Worm (Caenorhabditis elegans) whole organism, L3 larva: ENCODE measurements around the gene T16G12.8.

Experiments used
- R02D3.7 ChIP-seq: fragments of 150-350 bp; optimal IDR thresholded peaks from 2 replicates; lab custom pipeline; 2014; ENCODE audit warnings: missing biosample characterization, missing genetic modification characterization
- ZK546.5 ChIP-seq: sonication (generic microtip); optimal IDR thresholded peaks from 2 replicates; lab custom pipeline; 2017; ENCODE audit warnings: missing biosample characterization, missing genetic modification characterization
- aly-2 ChIP-seq: fragments of 150-350 bp; optimal IDR thresholded peaks from 2 replicates; lab custom pipeline; 2014; ENCODE audit warnings: missing biosample characterization, missing genetic modification characterization
- ceh-16 ChIP-seq: sonication (generic microtip); optimal IDR thresholded peaks from 2 replicates; lab custom pipeline; 2017; ENCODE audit warnings: missing biosample characterization, missing genetic modification characterization
- ceh-28 ChIP-seq: fragments of 150-350 bp; optimal IDR thresholded peaks from 2 replicates; lab custom pipeline; 2014; ENCODE audit warnings: missing biosample characterization, missing genetic modification reagents, missing genetic modification characterization
- ceh-82 ChIP-seq: fragments of 150-350 bp; optimal IDR thresholded peaks from 2 replicates; lab custom pipeline; 2014; ENCODE audit warnings: missing biosample characterization, missing genetic modification characterization
- ceh-9 ChIP-seq: sonication (generic microtip); optimal IDR thresholded peaks from 2 replicates; lab custom pipeline; 2018; ENCODE audit warnings: missing biosample characterization, missing genetic modification characterization
- daf-12 ChIP-seq: fragments of 150-350 bp; optimal IDR thresholded peaks from 2 replicates; lab custom pipeline; 2014; ENCODE audit warnings: missing biosample characterization, missing genetic modification reagents, missing genetic modification characterization
- egl-27 ChIP-seq: sonication (generic microtip); optimal IDR thresholded peaks from 4 replicates; lab custom pipeline; 2017; ENCODE audit warnings: missing biosample characterization, missing genetic modification reagents, missing genetic modification characterization
- egl-5 ChIP-seq: fragments of 150-350 bp; optimal IDR thresholded peaks from 2 replicates; lab custom pipeline; 2017; ENCODE audit warnings: missing biosample characterization, missing genetic modification reagents, missing genetic modification characterization, inconsistent platforms
- elt-1 ChIP-seq: fragments of 150-350 bp; optimal IDR thresholded peaks from 2 replicates; lab custom pipeline; 2014; ENCODE audit warnings: missing biosample characterization, missing genetic modification characterization
- elt-2 ChIP-seq: sonication (generic microtip); optimal IDR thresholded peaks from 2 replicates; lab custom pipeline; 2016; ENCODE audit warnings: missing genetic modification reagents, mild to moderate bottlenecking, missing genetic modification characterization, missing compliant biosample characterization
- elt-3 ChIP-seq, 3 experiments: fragments of 150-350 bp in 1 of 3; sonication (generic microtip) in 2 of 3; optimal IDR thresholded peaks; 2 replicates in 2 of 3; 4 replicates in 1 of 3; lab custom pipeline; 2014 to 2017; ENCODE audit warnings: missing biosample characterization in 3 of 3, missing genetic modification characterization in 3 of 3
- eor-1 ChIP-seq, 2 experiments: fragments of 150-350 bp; optimal IDR thresholded peaks; 2 replicates each; lab custom pipeline; 2014 to 2018; ENCODE audit warnings: missing biosample characterization in 2 of 2, missing genetic modification characterization in 2 of 2
- fkh-10 ChIP-seq: sonication (generic microtip); optimal IDR thresholded peaks from 2 replicates; lab custom pipeline; 2017; ENCODE audit warnings: missing biosample characterization, missing genetic modification reagents, missing genetic modification characterization
- fos-1 ChIP-seq: fragments of 150-350 bp; optimal IDR thresholded peaks from 2 replicates; lab custom pipeline; 2014; ENCODE audit warnings: missing biosample characterization, missing genetic modification characterization
- hmg-11 ChIP-seq: sonication (generic microtip); optimal IDR thresholded peaks from 2 replicates; lab custom pipeline; 2016; ENCODE audit warnings: missing genetic modification characterization, missing compliant biosample characterization
- jun-1 ChIP-seq: fragments of 150-350 bp; optimal IDR thresholded peaks from 2 replicates; lab custom pipeline; 2014; ENCODE audit warnings: missing biosample characterization, missing genetic modification reagents, missing genetic modification characterization
- lin-15B ChIP-seq: fragments of 150-350 bp; optimal IDR thresholded peaks from 2 replicates; lab custom pipeline; 2014; ENCODE audit warnings: missing biosample characterization, missing genetic modification characterization
- lin-39 ChIP-seq: fragments of 150-350 bp; optimal IDR thresholded peaks from 2 replicates; lab custom pipeline; 2018; ENCODE audit warnings: missing biosample characterization, missing genetic modification reagents, missing genetic modification characterization
- lsy-12 ChIP-seq: sonication (generic microtip); optimal IDR thresholded peaks from 2 replicates; lab custom pipeline; 2016; ENCODE audit warnings: mild to moderate bottlenecking, missing genetic modification characterization, missing compliant biosample characterization
- mml-1 ChIP-seq: fragments of 150-350 bp; sonication (generic microtip); optimal IDR thresholded peaks from 3 replicates; lab custom pipeline; 2014; ENCODE audit warnings: missing biosample characterization, missing genetic modification characterization
- nfya-1 ChIP-seq: sonication (generic microtip); optimal IDR thresholded peaks from 2 replicates; lab custom pipeline; 2017; ENCODE audit warnings: missing genetic modification characterization, mild to moderate bottlenecking, missing compliant biosample characterization, antibody characterized with exemption, moderate library complexity; ENCODE audit not compliant: insufficient read depth
- nhr-11 ChIP-seq: fragments of 150-350 bp; optimal IDR thresholded peaks from 2 replicates; lab custom pipeline; 2014; ENCODE audit warnings: missing biosample characterization, missing genetic modification characterization
- nhr-12 ChIP-seq: fragments of 150-350 bp; optimal IDR thresholded peaks from 2 replicates; lab custom pipeline; 2014; ENCODE audit warnings: missing biosample characterization, missing genetic modification characterization
- nhr-237 ChIP-seq: fragments of 150-350 bp; optimal IDR thresholded peaks from 2 replicates; lab custom pipeline; 2014; ENCODE audit warnings: missing biosample characterization, missing genetic modification characterization
- nhr-25 ChIP-seq: sonication (generic microtip); optimal IDR thresholded peaks from 2 replicates; lab custom pipeline; 2017; ENCODE audit warnings: missing biosample characterization, missing genetic modification characterization
- nhr-43 ChIP-seq: sonication (generic microtip); optimal IDR thresholded peaks from 2 replicates; lab custom pipeline; 2016; ENCODE audit warnings: mild to moderate bottlenecking, missing genetic modification characterization, missing compliant biosample characterization; ENCODE audit not compliant: poor library complexity, severe bottlenecking
- nhr-67 ChIP-seq: fragments of 150-350 bp; optimal IDR thresholded peaks from 2 replicates; lab custom pipeline; 2014; ENCODE audit warnings: missing biosample characterization, missing genetic modification characterization
- nhr-77 ChIP-seq: fragments of 150-350 bp; optimal IDR thresholded peaks from 2 replicates; lab custom pipeline; 2014; ENCODE audit warnings: missing biosample characterization, missing genetic modification characterization
- pha-4 ChIP-seq: fragments of 150-350 bp; optimal IDR thresholded peaks from 2 replicates; lab custom pipeline; 2014; ENCODE audit warnings: missing biosample characterization, missing genetic modification reagents, missing genetic modification characterization
- skn-1 ChIP-seq: fragments of 150-350 bp; optimal IDR thresholded peaks from 2 replicates; lab custom pipeline; 2014; ENCODE audit warnings: missing biosample characterization, missing genetic modification characterization
- snpc-4 ChIP-seq: fragments of 150-350 bp; optimal IDR thresholded peaks from 2 replicates; lab custom pipeline; 2014; ENCODE audit warnings: missing biosample characterization, missing genetic modification characterization
- unc-39 ChIP-seq: sonication (generic microtip); optimal IDR thresholded peaks from 4 replicates; lab custom pipeline; 2017; ENCODE audit warnings: missing biosample characterization, missing genetic modification characterization
- unc-62 ChIP-seq: fragments of 150-350 bp; sonication (generic microtip); optimal IDR thresholded peaks from 4 replicates; lab custom pipeline; 2014; ENCODE audit warnings: missing biosample characterization, missing genetic modification reagents, missing genetic modification characterization
- ztf-11 ChIP-seq: fragments of 150-350 bp; optimal IDR thresholded peaks from 2 replicates; lab custom pipeline; 2014; ENCODE audit warnings: missing biosample characterization, missing genetic modification characterization

Gene T16G12.8

ce11 chrIII:10059002-10059401 lies at the start of gene T16G12.8:
Gene T16G12.8, plus strand, starts transcription at chrIII:10059302.
- TF ChIP-seq aly-2 (tag; lab: Kevin White, UChicago): no peak
- TF ChIP-seq lsy-12 (tag; lab: Kevin White, UChicago): no peak
- TF ChIP-seq ceh-16 (tag; lab: Kevin White, UChicago): no peak
- no peak for TF ChIP-seq fkh-10 (GFP tag; lab: Kevin White, UChicago)
- TF ChIP-seq nhr-77 (tag; lab: Kevin White, UChicago): no peak
- no peak for TF ChIP-seq nhr-237 (tag; lab: Kevin White, UChicago)
- TF ChIP-seq ceh-9 (tag; lab: Kevin White, UChicago): no peak
- no peak for TF ChIP-seq ceh-82
- no peak for TF ChIP-seq elt-1
- TF ChIP-seq nhr-25 (tag; lab: Kevin White, UChicago): no peak
- TF ChIP-seq ZK546.5 (tag; lab: Kevin White, UChicago): no peak

ce11 chrIII:10010117-10010516 lies 49.0 kb upstream of the T16G12.8 start, which contains the start of gene fbxa-155:
Gene fbxa-155, minus strand, starts transcription at chrIII:10010217.
- TF ChIP-seq aly-2 (tag; lab: Kevin White, UChicago) (no peak), ceh-16 (tag; lab: Kevin White, UChicago) (no peak), mml-1 (tag; lab: Kevin White, UChicago) (no peak), daf-12 (tag; lab: Kevin White, UChicago) (no peak), ceh-28 (no peak), elt-2 (tag; lab: Kevin White, UChicago) (no peak), egl-5 (tag; lab: Kevin White, UChicago) (no peak), pha-4 (tag; lab: Kevin White, UChicago) (no peak), fkh-10 (GFP tag; lab: Kevin White, UChicago) (no peak), nhr-67 (tag; lab: Kevin White, UChicago) (no peak)
- TF ChIP-seq, all 47 proteins: peak for 0

- TF ChIP-seq ztf-11 (tag; lab: Kevin White, UChicago) (no peak), unc-62 (no peak), egl-27 (no peak), lin-39 (no peak), lsy-12 (tag; lab: Kevin White, UChicago) (no peak), pha-4 (tag; lab: Kevin White, UChicago) (no peak), jun-1 (tag; lab: Kevin White, UChicago) (no peak), nhr-11 (tag; lab: Kevin White, UChicago) (no peak), ceh-16 (tag; lab: Kevin White, UChicago) (no peak), nhr-237 (tag; lab: Kevin White, UChicago) (no peak), aly-2 (tag; lab: Kevin White, UChicago) (no peak), fos-1 (tag; lab: Kevin White, UChicago) (no peak), nhr-67 (tag; lab: Kevin White, UChicago) (no peak), elt-3 (tag; optimal IDR thresholded peaks at IDR 0.05; lab: Kevin White, UChicago) (no peak)
Measured at ce11 chrIII:10012136-10012535, 47.0 kb upstream of the T16G12.8 start, which contains the start of gene C05B5.16. Gene C05B5.16, plus strand, starts transcription at chrIII:10012436.

- no peak for TF ChIP-seq lsy-12 (tag; lab: Kevin White, UChicago)
- TF ChIP-seq unc-39: no peak
- TF ChIP-seq nhr-43 (tag; lab: Kevin White, UChicago): no peak
- peak; percentile 79 for TF ChIP-seq hmg-11 (tag; lab: Kevin White, UChicago)
- TF ChIP-seq lin-15B: peak; percentile 28
- TF ChIP-seq R02D3.7 (tag; lab: Kevin White, UChicago): no peak
- TF ChIP-seq snpc-4 (tag; lab: Kevin White, UChicago): peak; percentile 25
- peak; percentile 77 for TF ChIP-seq nfya-1 (tag; lab: Kevin White, UChicago)
- peak; percentile 5 for TF ChIP-seq pha-4 (tag; lab: Kevin White, UChicago)
- no peak for TF ChIP-seq unc-62
- no peak for TF ChIP-seq nhr-12 (tag; lab: Kevin White, UChicago)
- no peak for TF ChIP-seq nhr-67 (tag; lab: Kevin White, UChicago)
- no peak for TF ChIP-seq eor-1 (tag; optimal IDR thresholded peaks at IDR 0.05; lab: Kevin White, UChicago)
- TF ChIP-seq skn-1 (tag; lab: Kevin White, UChicago): peak; percentile 21
- TF ChIP-seq fkh-10 (GFP tag; lab: Kevin White, UChicago): peak; percentile 86
Measured at ce11 chrIII:10016413-10017051, 42.6 kb upstream of the T16G12.8 start, which contains the start of gene rgs-1. Gene rgs-1, minus strand, starts transcription at chrIII:10016558.
